Worm (Caenorhabditis elegans): ENCODE measurements around the gene pgp-14.

- TF ChIP-seq snpc-4 (tag; optimal IDR thresholded peaks at IDR 0.05) (no peak), aly-2 (tag; optimal IDR thresholded peaks at IDR 0.05) (no peak), blmp-1 (tag; optimal IDR thresholded peaks at IDR 0.05; ENCODE audit: insufficient read depth) (no peak), fos-1 (tag; optimal IDR thresholded peaks at IDR 0.05) (no peak), ama-1 (optimal IDR thresholded peaks at IDR 0.05) (no peak), nhr-77 (tag; optimal IDR thresholded peaks at IDR 0.05) (no peak), dmd-4 (tag; optimal IDR thresholded peaks at IDR 0.05) (no peak), alr-1 (tag; optimal IDR thresholded peaks at IDR 0.05) (no peak), R02D3.7 (tag; optimal IDR thresholded peaks at IDR 0.05) (no peak), mab-5 (tag; optimal IDR thresholded peaks at IDR 0.05) (no peak), elt-1 (tag; optimal IDR thresholded peaks at IDR 0.05) (no peak), lin-13 (GFP tag; optimal IDR thresholded peaks at IDR 0.05) (no peak), ZK546.5 (tag; optimal IDR thresholded peaks at IDR 0.05) (no peak)
These were observed 36.4 kb downstream of the pgp-14 start for ce11 chrX:12713014-12713413.
